Worm (Caenorhabditis elegans): Measurements from ENCODE around the gene sma-6.

sma-6 gene

ce11 chrII:6322979-6323378 lies 1.3 kb upstream of the sma-6 start, which contains the start of gene C32D5.4:
Gene C32D5.4, minus strand, starts transcription at chrII:6323079.
- no peak for TF ChIP-seq unc-62 (GFP tag; optimal IDR thresholded peaks at IDR 0.05)

- TF ChIP-seq unc-62 (GFP tag; optimal IDR thresholded peaks at IDR 0.05), result no peak
Measured at ce11 chrII:6327317-6327716, 3.0 kb downstream of the sma-6 start.

- TF ChIP-seq unc-62 (GFP tag; optimal IDR thresholded peaks at IDR 0.05), result no peak
Measured at ce11 chrII:6328672-6329071, 4.4 kb downstream of the sma-6 start.

DNA sequence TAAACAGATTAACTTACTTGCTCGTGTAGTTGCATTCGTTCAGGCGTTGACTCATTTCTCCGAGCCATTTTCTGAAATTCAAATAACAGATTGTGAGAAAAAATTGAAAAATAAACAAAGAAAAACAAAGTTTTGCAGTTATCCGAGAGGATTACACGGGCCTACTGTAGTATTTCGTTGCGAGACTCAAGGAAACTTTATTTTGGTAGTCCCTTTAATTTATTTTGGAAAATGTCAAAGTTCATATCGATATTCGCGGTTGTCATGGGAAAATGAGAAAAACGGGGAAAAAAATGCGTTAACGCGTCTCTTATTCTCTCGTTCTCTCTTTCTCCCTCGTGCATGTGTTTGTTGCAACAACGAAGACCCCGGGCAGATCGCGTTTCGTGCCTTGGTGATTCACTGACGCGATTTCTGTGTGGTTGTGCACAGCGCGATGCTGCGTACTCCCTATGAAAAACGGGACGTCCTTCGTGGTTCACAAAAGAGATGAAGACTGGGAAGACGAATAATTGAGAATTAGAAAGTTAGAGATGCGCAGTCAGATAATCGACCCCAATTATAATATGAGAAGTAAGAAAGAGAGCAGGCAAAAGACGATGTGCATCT lies 7.0 kb downstream of the sma-6 start, which contains the start of gene set-4:
Gene set-4, minus strand, starts transcription at position 120 of the 609 bp plus-strand sequence.
- TF ChIP-seq unc-62 (GFP tag; optimal IDR thresholded peaks at IDR 0.05), result no peak

- no peak for TF ChIP-seq unc-62 (GFP tag; optimal IDR thresholded peaks at IDR 0.05)
Measured at ce11 chrII:6333887-6334286, 9.6 kb downstream of the sma-6 start, which contains the start of gene ttc-39B. Gene ttc-39B, minus strand, starts transcription at chrII:6333987.

ce11 chrII:6334745-6335260 lies 10.5 kb downstream of the sma-6 start:
- no peak for TF ChIP-seq unc-62 (GFP tag; optimal IDR thresholded peaks at IDR 0.05)

ce11 chrII:6335358-6335757 lies 11.1 kb downstream of the sma-6 start, which contains the start of gene C32D5.14:
Gene C32D5.14, plus strand, starts transcription at chrII:6335488.
- no peak for TF ChIP-seq unc-62 (GFP tag; optimal IDR thresholded peaks at IDR 0.05)

ce11 chrII:6339511-6339910 lies 15.2 kb downstream of the sma-6 start:
- TF ChIP-seq unc-62 (GFP tag; optimal IDR thresholded peaks at IDR 0.05), result no peak

ce11 chrII:6339948-6340347 lies 15.7 kb downstream of the sma-6 start, which contains the start of gene C32D5.7:
Gene C32D5.7, minus strand, starts transcription at chrII:6340048.
- TF ChIP-seq unc-62 (GFP tag; optimal IDR thresholded peaks at IDR 0.05), result no peak

DNA sequence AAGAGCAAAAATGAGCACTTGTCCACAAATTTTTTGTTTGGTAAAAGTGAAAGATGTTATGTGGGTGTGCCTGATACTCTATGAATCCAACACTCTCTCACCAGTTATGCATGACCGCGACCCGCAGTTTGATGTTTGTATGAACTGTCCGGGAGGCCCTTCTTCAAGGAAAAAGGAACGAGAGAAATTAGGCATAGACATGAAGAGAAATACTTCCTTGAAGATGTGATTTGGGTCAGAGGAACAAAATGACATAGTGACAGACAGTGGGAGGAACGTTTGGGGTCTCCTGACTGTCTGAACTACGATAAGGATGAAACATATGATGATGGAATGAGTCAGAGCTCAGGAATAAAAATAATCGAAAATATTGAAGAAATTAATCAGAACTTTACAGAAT lies 16.8 kb downstream of the sma-6 start:
- no peak for TF ChIP-seq unc-62 (GFP tag; optimal IDR thresholded peaks at IDR 0.05)

ce11 chrII:6342455-6342854 lies 18.2 kb downstream of the sma-6 start:
- TF ChIP-seq unc-62 (GFP tag; optimal IDR thresholded peaks at IDR 0.05), result no peak

DNA sequence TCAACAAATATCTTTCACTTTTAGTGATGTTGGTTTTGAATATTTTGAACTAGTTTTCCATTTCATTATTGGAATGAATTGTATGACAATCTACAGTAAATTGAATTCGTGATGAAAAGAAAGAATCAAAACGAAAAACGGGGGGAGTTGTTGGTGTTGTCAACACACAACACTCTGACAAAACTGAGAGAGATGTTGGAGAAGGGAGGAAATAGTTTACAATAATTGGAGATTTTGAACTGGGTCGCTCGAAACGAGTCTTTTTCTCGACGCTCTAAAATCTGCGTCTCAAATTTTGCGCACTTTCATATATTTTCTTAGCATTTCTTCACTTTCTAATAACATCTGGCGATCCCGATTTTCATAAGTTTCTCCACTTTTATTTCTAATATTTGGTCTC lies 19.6 kb downstream of the sma-6 start, which contains the start of gene txt-18:
Gene txt-18, plus strand, starts transcription at position 180 of the 400 bp plus-strand sequence.
- TF ChIP-seq unc-62 (GFP tag; optimal IDR thresholded peaks at IDR 0.05), result no peak

DNA sequence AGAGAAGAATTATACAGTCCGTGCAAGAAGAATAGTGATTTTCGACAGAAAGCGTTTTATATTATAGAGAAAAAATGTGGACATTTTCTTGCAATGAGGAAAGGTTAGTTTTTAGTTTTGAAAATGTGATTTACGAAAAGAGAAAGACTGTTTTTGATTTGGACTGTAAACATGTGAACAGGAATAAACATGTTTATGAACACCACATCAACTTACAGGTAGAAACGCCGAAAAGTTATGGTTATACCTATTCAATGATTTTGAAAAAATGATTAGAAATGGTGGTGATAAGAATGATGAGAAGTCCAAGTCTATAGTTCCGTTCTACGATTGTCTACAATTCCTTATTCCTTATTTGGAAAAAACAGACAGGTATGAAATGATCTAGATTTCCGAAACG lies 20.2 kb downstream of the sma-6 start:
- no peak for TF ChIP-seq unc-62 (GFP tag; optimal IDR thresholded peaks at IDR 0.05)

- no peak for TF ChIP-seq unc-62 (GFP tag; optimal IDR thresholded peaks at IDR 0.05)
Measured at ce11 chrII:6345195-6346158, 21.2 kb downstream of the sma-6 start, which contains the start of gene C32D5.8. Gene C32D5.8, minus strand, starts transcription at chrII:6345964.

- no peak for TF ChIP-seq unc-62 (GFP tag; optimal IDR thresholded peaks at IDR 0.05)
Measured at ce11 chrII:6346551-6347079, 22.3 kb downstream of the sma-6 start.

All from whole organism, dauer.